Fruit fly (Drosophila melanogaster): ENCODE results near the gene CG34382.

The CG34382 gene

dm6 chr3L:9897164-9897783 is 18.5 kb downstream of the CG34382 start (continued):
- TF ChIP-seq Dip2 (GFP tag; IDR thresholded peaks at IDR 0.05) (no peak), insv (GFP tag; optimal IDR thresholded peaks at IDR 0.05) (no peak), Adf1 (GFP tag; IDR thresholded peaks at IDR 0.05) (peak; percentile 11; the same call in 1 of the 2 replicates), Kr (GFP tag; optimal IDR thresholded peaks at IDR 0.05) (no peak), fru (optimal IDR thresholded peaks at IDR 0.05) (no peak), CG7745 (tag; optimal IDR thresholded peaks at IDR 0.05) (no peak), Drgx (GFP tag; IDR thresholded peaks at IDR 0.05) (no peak), ATbp (GFP tag; optimal IDR thresholded peaks at IDR 0.05) (no peak), scrt (GFP tag; optimal IDR thresholded peaks at IDR 0.05) (no peak), slbo (GFP tag; IDR thresholded peaks at IDR 0.05) (no peak), CG2120 (GFP tag; optimal IDR thresholded peaks at IDR 0.05) (peak; percentile 27), tgo (GFP tag; IDR thresholded peaks at IDR 0.05) (no peak), crc (GFP tag; optimal IDR thresholded peaks at IDR 0.05) (no peak), Oli (tag; optimal IDR thresholded peaks at IDR 0.05) (no peak), CG17359 (tag; optimal IDR thresholded peaks at IDR 0.05) (no peak), Atf6 (GFP tag; IDR thresholded peaks at IDR 0.05) (no peak), chn (GFP tag; optimal IDR thresholded peaks at IDR 0.05) (no peak), CG4854 (GFP tag; optimal IDR thresholded peaks at IDR 0.05) (no peak), Dll (GFP tag; IDR thresholded peaks at IDR 0.05; ENCODE audit: partially characterized antibody) (no peak), ems (GFP tag; optimal IDR thresholded peaks at IDR 0.05) (no peak), bsh (GFP tag; optimal IDR thresholded peaks at IDR 0.05) (peak in 1 of 2 experiments; percentile 9), CG8388 (GFP tag; optimal IDR thresholded peaks at IDR 0.05) (no peak), eve (GFP tag; optimal IDR thresholded peaks at IDR 0.05) (no peak), fu2 (GFP tag; optimal IDR thresholded peaks at IDR 0.05) (no peak), Tbp (GFP tag; optimal IDR thresholded peaks at IDR 0.05) (no peak), lmd (GFP tag; IDR thresholded peaks at IDR 0.05) (no peak), h (optimal IDR thresholded peaks at IDR 0.05) (no peak), Taf1 (GFP tag; IDR thresholded peaks at IDR 0.05) (no peak), yki (optimal IDR thresholded peaks at IDR 0.05) (no peak), CG18599 (GFP tag; optimal IDR thresholded peaks at IDR 0.05) (no peak), CG2678 (tag; optimal IDR thresholded peaks at IDR 0.05) (peak; percentile 35), pho (GFP tag; optimal IDR thresholded peaks at IDR 0.05) (no peak), Dad (GFP tag; optimal IDR thresholded peaks at IDR 0.05) (no peak), knrl (GFP tag; IDR thresholded peaks at IDR 0.05; ENCODE audit: partially characterized antibody) (no peak), trh (GFP tag; optimal IDR thresholded peaks at IDR 0.05) (no peak), phol (tag; optimal IDR thresholded peaks at IDR 0.05) (no peak), CG7839 (tag; optimal IDR thresholded peaks at IDR 0.05) (no peak), CG17829 (tag; optimal IDR thresholded peaks at IDR 0.05) (no peak), bigmax (GFP tag; optimal IDR thresholded peaks at IDR 0.05) (no peak), amos (GFP tag; IDR thresholded peaks at IDR 0.05; ENCODE audit: partially characterized antibody) (no peak), CG1233 (GFP tag; optimal IDR thresholded peaks at IDR 0.05) (no peak), lbe (GFP tag; optimal IDR thresholded peaks at IDR 0.05) (peak; percentile 20), CG9932 (GFP tag; IDR thresholded peaks at IDR 0.05) (no peak), Xrp1 (GFP tag; IDR thresholded peaks at IDR 0.05) (0 out of 2 replicates have a peak, but pooled peaks have one; percentile 29), CG32772 (GFP tag; IDR thresholded peaks at IDR 0.05) (no peak), Myb (GFP tag; optimal IDR thresholded peaks at IDR 0.05) (no peak), gsb (GFP tag; IDR thresholded peaks at IDR 0.05) (no peak), CG12299 (tag; optimal IDR thresholded peaks at IDR 0.05) (no peak), CG1024 (GFP tag; IDR thresholded peaks at IDR 0.05) (no peak), slou (GFP tag; optimal IDR thresholded peaks at IDR 0.05) (no peak), Ada2b (GFP tag; IDR thresholded peaks at IDR 0.05) (no peak), CG2116 (GFP tag; optimal IDR thresholded peaks at IDR 0.05) (no peak)
